Worm (Caenorhabditis elegans): ENCODE data around the gene ZK1248.4.

DNA sequence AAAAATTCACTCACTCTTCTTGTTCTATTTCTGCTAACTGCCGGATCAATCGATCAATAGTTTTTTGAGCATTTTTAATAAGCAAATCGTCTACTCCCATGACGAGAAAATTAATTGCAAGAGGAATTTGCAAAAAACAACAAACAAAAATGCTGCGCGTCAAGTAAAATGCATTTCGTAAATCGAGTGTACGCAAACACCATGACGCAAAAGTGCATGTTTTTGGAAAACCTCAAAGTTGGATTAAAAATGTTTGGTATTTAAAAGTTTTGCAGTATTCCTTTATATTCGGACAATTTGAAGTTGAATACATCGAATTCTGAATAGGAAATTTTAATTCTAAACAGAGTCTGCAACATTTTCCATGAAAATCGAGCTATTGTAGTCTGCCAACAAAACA lies 20.8 kb downstream of the ZK1248.4 start, which contains the start of gene ZK1248.19:
- TF ChIP-seq unc-62 (GFP tag; optimal IDR thresholded peaks at IDR 0.05) = no peak
- TF ChIP-seq nhr-10 (tag; optimal IDR thresholded peaks at IDR 0.05) = no peak
- TF ChIP-seq elt-3 (tag; optimal IDR thresholded peaks at IDR 0.05) = no peak
- TF ChIP-seq mab-5 (tag; optimal IDR thresholded peaks at IDR 0.05) = no peak
- TF ChIP-seq nhr-12 (tag; optimal IDR thresholded peaks at IDR 0.05) = no peak
- no peak for TF ChIP-seq unc-39 (tag; optimal IDR thresholded peaks at IDR 0.05)
- TF ChIP-seq aly-2 (tag; optimal IDR thresholded peaks at IDR 0.05) = no peak
- TF ChIP-seq lin-13 (GFP tag; optimal IDR thresholded peaks at IDR 0.05) = no peak
- TF ChIP-seq nhr-77 (tag; optimal IDR thresholded peaks at IDR 0.05) = no peak
- TF ChIP-seq nhr-23 (tag; optimal IDR thresholded peaks at IDR 0.05) = no peak
